Worm (Caenorhabditis elegans): ENCODE measurements around the gene D2085.7.

D2085.7 gene

ce11 chrII:8630088-8630487, 11.1 kb upstream of the D2085.7 start, which contains the start of gene T22C8.6:
TSS of gene T22C8.6 (minus strand) at chrII:8630281.
- TF ChIP-seq hlh-30 (tag; optimal IDR thresholded peaks at IDR 0.05; ENCODE audit: insufficient read depth) (peak; percentile 45), mxl-3 (GFP tag; optimal IDR thresholded peaks at IDR 0.05) (peak; percentile 5), ceh-28 (tag; optimal IDR thresholded peaks at IDR 0.05) (no peak), nhr-28 (tag; optimal IDR thresholded peaks at IDR 0.05) (peak; percentile 16)

- no peak for TF ChIP-seq mdl-1 (tag; optimal IDR thresholded peaks at IDR 0.05)
- TF ChIP-seq dmd-8 (GFP tag; IDR thresholded peaks at IDR 0.05) = no peak
- TF ChIP-seq lim-7 (GFP tag; IDR thresholded peaks at IDR 0.05) = 0 out of 2 replicates have a peak, but pooled peaks have one; percentile 30
- no peak for TF ChIP-seq dpl-1 (GFP tag; optimal IDR thresholded peaks at IDR 0.05)
- 0 out of 2 replicates have a peak, but pooled peaks have one; percentile 13 for TF ChIP-seq arid-1 (GFP tag; conservative IDR thresholded peaks at IDR 0.05)
Measured at ce11 chrII:8631766-8632165, 9.4 kb upstream of the D2085.7 start.

ce11 chrII:8634386-8634785, 6.8 kb upstream of the D2085.7 start, which contains the start of gene cutl-12:
TSS of gene cutl-12 (minus strand) at chrII:8634486.
- no peak for TF ChIP-seq lim-7 (GFP tag; IDR thresholded peaks at IDR 0.05)
- TF ChIP-seq dmd-9 (GFP tag; IDR thresholded peaks at IDR 0.05) = no peak
- TF ChIP-seq fkh-10 (GFP tag; optimal IDR thresholded peaks at IDR 0.05) = no peak
- TF ChIP-seq nhr-25 (tag; optimal IDR thresholded peaks at IDR 0.05; ENCODE audit: borderline replicate concordance, insufficient read depth) = no peak
- no peak for TF ChIP-seq nhr-6 (tag; optimal IDR thresholded peaks at IDR 0.05)
- TF ChIP-seq lsy-2 (tag; optimal IDR thresholded peaks at IDR 0.05) = no peak

ce11 chrII:8637615-8638014, 3.6 kb upstream of the D2085.7 start, which contains the start of gene vab-9:
TSS of gene vab-9 (minus strand) at chrII:8637715.
- no peak for TF ChIP-seq spr-1 (tag; optimal IDR thresholded peaks at IDR 0.05)
- no peak for TF ChIP-seq zfp-2 (tag; optimal IDR thresholded peaks at IDR 0.05)
- TF ChIP-seq ama-1 (optimal IDR thresholded peaks at IDR 0.05) = no peak
- no peak for TF ChIP-seq ceh-28 (tag; optimal IDR thresholded peaks at IDR 0.05)
- TF ChIP-seq tra-1 (GFP tag; IDR thresholded peaks at IDR 0.05) = no peak
- no peak for TF ChIP-seq nhr-25 (tag; optimal IDR thresholded peaks at IDR 0.05; ENCODE audit: borderline replicate concordance, insufficient read depth)
- no peak for TF ChIP-seq dpl-1 (GFP tag; optimal IDR thresholded peaks at IDR 0.05)
- no peak for TF ChIP-seq mep-1 (tag; optimal IDR thresholded peaks at IDR 0.05)
- TF ChIP-seq Y75B8A.6 (GFP tag; IDR thresholded peaks at IDR 0.05) = no peak
- TF ChIP-seq hlh-11 (tag; optimal IDR thresholded peaks at IDR 0.05) = no peak
- TF ChIP-seq spr-3 (GFP tag; optimal IDR thresholded peaks at IDR 0.05) = no peak

ce11 chrII:8639553-8639952, 1.6 kb upstream of the D2085.7 start:
- TF ChIP-seq mxl-3 (GFP tag; optimal IDR thresholded peaks at IDR 0.05) (no peak), nhr-41 (GFP tag; IDR thresholded peaks at IDR 0.05) (no peak), lin-15B (tag; optimal IDR thresholded peaks at IDR 0.05) (no peak), nhr-237 (tag; optimal IDR thresholded peaks at IDR 0.05) (no peak), gei-8 (GFP tag; optimal IDR thresholded peaks at IDR 0.05) (no peak), spr-1 (tag; optimal IDR thresholded peaks at IDR 0.05) (no peak), unc-62 (GFP tag; optimal IDR thresholded peaks at IDR 0.05 in 1 of 2) (peak in 1 of 2 experiments; percentile 96), unc-62 (tag; optimal IDR thresholded peaks at IDR 0.05) (no peak), ama-1 (optimal IDR thresholded peaks at IDR 0.05) (no peak), cey-2 (tag; optimal IDR thresholded peaks at IDR 0.05; ENCODE audit: borderline replicate concordance, insufficient read depth) (no peak), unc-130 (GFP tag; optimal IDR thresholded peaks at IDR 0.05) (no peak), ztf-11 (tag; optimal IDR thresholded peaks at IDR 0.05) (no peak), ceh-62 (tag; optimal IDR thresholded peaks at IDR 0.05) (no peak), unc-39 (tag; optimal IDR thresholded peaks at IDR 0.05) (no peak), aha-1 (tag) (peak; percentile 26), daf-19 (GFP tag; conservative IDR thresholded peaks at IDR 0.05) (no peak), nhr-102 (tag; optimal IDR thresholded peaks at IDR 0.05) (no peak)
